Worm (Caenorhabditis elegans): Measurements from ENCODE around the gene Y57G11C.5.
A peak's percentile ranks its signal among the peaks of the same experiment; 100 is the strongest.

The Y57G11C.5 gene

ce11 chrIV:14767693-14768251 is 2.5 kb upstream of the Y57G11C.5 start, which contains the start of the genes mrps-7 and Y57G11C.3:
Gene mrps-7, minus strand, starts transcription at chrIV:14767730.
Gene Y57G11C.3, plus strand, starts transcription at chrIV:14768201.
- TF ChIP-seq ceh-83 (GFP tag; optimal IDR thresholded peaks at IDR 0.05) (no peak), ztf-11 (tag; optimal IDR thresholded peaks at IDR 0.05) (no peak), blmp-1 (tag; optimal IDR thresholded peaks at IDR 0.05) (no peak), lin-32 (GFP tag; optimal IDR thresholded peaks at IDR 0.05) (no peak), lsy-2 (tag; optimal IDR thresholded peaks at IDR 0.05) (peak; percentile 81), lin-13 (tag; optimal IDR thresholded peaks at IDR 0.05) (peak; percentile 92), mab-5 (tag; optimal IDR thresholded peaks at IDR 0.05) (peak; percentile 4), elt-3 (tag; optimal IDR thresholded peaks at IDR 0.05) (no peak), drap-1 (GFP tag; optimal IDR thresholded peaks at IDR 0.05) (peak; percentile 23), nhr-237 (tag; optimal IDR thresholded peaks at IDR 0.05) (peak; percentile 92), ham-2 (GFP tag; optimal IDR thresholded peaks at IDR 0.05) (no peak), ces-1 (GFP tag; optimal IDR thresholded peaks at IDR 0.05) (peak; percentile 75), M03D4.4 (tag; optimal IDR thresholded peaks at IDR 0.05) (peak; percentile 9), ceh-39 (tag; optimal IDR thresholded peaks at IDR 0.05) (peak; percentile 86), elt-1 (tag; optimal IDR thresholded peaks at IDR 0.05; ENCODE audit: borderline replicate concordance, insufficient read depth) (no peak), nhr-12 (tag; optimal IDR thresholded peaks at IDR 0.05) (no peak), bed-3 (GFP tag; optimal IDR thresholded peaks at IDR 0.05) (no peak), unc-39 (tag; optimal IDR thresholded peaks at IDR 0.05) (no peak), sptf-1 (tag; optimal IDR thresholded peaks at IDR 0.05) (peak; percentile 6), nhr-2 (tag; optimal IDR thresholded peaks at IDR 0.05) (peak; percentile 4), unc-62 (GFP tag; optimal IDR thresholded peaks at IDR 0.05) (peak; percentile 44), pha-4 (tag; optimal IDR thresholded peaks at IDR 0.05) (peak; percentile 94), unc-120 (tag; optimal IDR thresholded peaks at IDR 0.05; ENCODE audit: poor library complexity, severe bottlenecking) (no peak), nhr-76 (tag; optimal IDR thresholded peaks at IDR 0.05) (no peak), mls-2 (tag; optimal IDR thresholded peaks at IDR 0.05) (no peak), sem-2 (GFP tag; optimal IDR thresholded peaks at IDR 0.05) (no peak), ceh-43 (GFP tag; optimal IDR thresholded peaks at IDR 0.05) (no peak), hlh-1 (tag; optimal IDR thresholded peaks at IDR 0.05) (peak; percentile 41), mep-1 (tag; optimal IDR thresholded peaks at IDR 0.05) (peak; percentile 95), tbx-8 (GFP tag; optimal IDR thresholded peaks at IDR 0.05) (no peak), zip-8 (tag; optimal IDR thresholded peaks at IDR 0.05) (no peak), flh-1 (GFP tag; optimal IDR thresholded peaks at IDR 0.05) (no peak), cnd-1 (tag; optimal IDR thresholded peaks at IDR 0.05) (peak; percentile 48), snpc-4 (tag; optimal IDR thresholded peaks at IDR 0.05) (no peak), nhr-28 (tag; optimal IDR thresholded peaks at IDR 0.05) (no peak)

- TF ChIP-seq cnd-1 (tag; optimal IDR thresholded peaks at IDR 0.05) (no peak), nhr-2 (tag; optimal IDR thresholded peaks at IDR 0.05) (no peak), blmp-1 (tag; optimal IDR thresholded peaks at IDR 0.05) (no peak), bed-3 (GFP tag; optimal IDR thresholded peaks at IDR 0.05) (no peak), lin-13 (tag; optimal IDR thresholded peaks at IDR 0.05) (no peak), nhr-237 (tag; optimal IDR thresholded peaks at IDR 0.05) (no peak), lin-32 (GFP tag; optimal IDR thresholded peaks at IDR 0.05) (no peak), ceh-83 (GFP tag; optimal IDR thresholded peaks at IDR 0.05) (no peak), snpc-4 (tag; optimal IDR thresholded peaks at IDR 0.05) (no peak), drap-1 (GFP tag; optimal IDR thresholded peaks at IDR 0.05) (no peak), hlh-1 (tag; optimal IDR thresholded peaks at IDR 0.05) (no peak), M03D4.4 (tag; optimal IDR thresholded peaks at IDR 0.05) (no peak), zip-8 (tag; optimal IDR thresholded peaks at IDR 0.05) (no peak), elt-1 (tag; optimal IDR thresholded peaks at IDR 0.05; ENCODE audit: borderline replicate concordance, insufficient read depth) (no peak), ceh-39 (tag; optimal IDR thresholded peaks at IDR 0.05) (no peak), nhr-12 (tag; optimal IDR thresholded peaks at IDR 0.05) (no peak), elt-3 (tag; optimal IDR thresholded peaks at IDR 0.05) (no peak), tbx-8 (GFP tag; optimal IDR thresholded peaks at IDR 0.05) (no peak)
Observed at ce11 chrIV:14766382-14766781, 1.1 kb upstream of the Y57G11C.5 start, which contains the start of gene vti-1. Gene vti-1, minus strand, starts transcription at chrIV:14766665.

- TF ChIP-seq pha-4 (tag; optimal IDR thresholded peaks at IDR 0.05) (no peak), blmp-1 (tag; optimal IDR thresholded peaks at IDR 0.05) (no peak), ham-2 (GFP tag; optimal IDR thresholded peaks at IDR 0.05) (no peak)
Observed at ce11 chrIV:14764719-14765173, 490 bp downstream of the Y57G11C.5 start.
